Fruit fly (Drosophila melanogaster): ENCODE measurements around the gene CG6495.

CG6495 gene

DNA sequence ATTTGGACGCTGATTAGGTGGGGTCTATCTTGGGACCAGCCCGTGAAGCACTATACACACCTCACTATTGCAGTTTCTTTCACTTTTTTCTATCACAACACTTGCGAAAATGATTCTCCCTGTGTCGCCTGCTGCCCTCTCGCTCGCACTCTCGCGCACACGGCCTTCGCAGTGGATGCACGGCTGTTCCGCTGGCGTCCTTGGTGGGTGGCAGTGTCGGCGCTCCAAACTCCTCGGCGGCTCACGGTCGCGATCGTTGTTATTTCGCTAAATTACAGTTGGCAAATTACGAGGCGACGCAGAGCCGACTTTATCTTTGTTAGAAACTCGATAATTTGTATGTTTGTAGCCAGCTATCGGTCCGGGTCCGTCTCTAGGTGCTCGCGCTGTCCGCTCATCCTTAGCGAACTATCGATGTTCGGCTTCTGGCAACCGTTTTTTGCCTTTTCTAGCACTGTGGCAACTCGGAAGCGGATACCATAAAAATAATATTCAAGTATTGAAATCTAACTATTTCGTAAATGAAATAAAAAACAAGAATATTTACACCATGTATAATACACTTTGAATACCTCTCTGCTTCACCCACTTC lies 6.8 kb downstream of the CG6495 start, which contains the start of gene Ubc2 (continued):
- 0 out of 3 replicates have a peak, but pooled peaks have one; percentile 22 for TF ChIP-seq Dbx (GFP tag; IDR thresholded peaks at IDR 0.05)
- TF ChIP-seq btn (GFP tag; optimal IDR thresholded peaks at IDR 0.05) = no peak
- no peak for TF ChIP-seq h (optimal IDR thresholded peaks at IDR 0.05)
- no peak for TF ChIP-seq CG5245 (GFP tag; optimal IDR thresholded peaks at IDR 0.05)
- peak; percentile 19 for TF ChIP-seq zfh2 (GFP tag; optimal IDR thresholded peaks at IDR 0.05)
- TF ChIP-seq gem (tag; optimal IDR thresholded peaks at IDR 0.05) = no peak
- no peak for TF ChIP-seq Six4 (GFP tag; optimal IDR thresholded peaks at IDR 0.05)
- peak in 1 of 2 experiments; percentile 47 for TF ChIP-seq dpn (GFP tag; optimal IDR thresholded peaks at IDR 0.05)
- peak; percentile 69 for TF ChIP-seq hbn (GFP tag; IDR thresholded peaks at IDR 0.05; ENCODE audit: partially characterized antibody)
- TF ChIP-seq trem (tag; optimal IDR thresholded peaks at IDR 0.05) = peak; percentile 47
- peak; percentile 5 for TF ChIP-seq fu2 (GFP tag; optimal IDR thresholded peaks at IDR 0.05)
- no peak for TF ChIP-seq Ets65A (GFP tag)
- TF ChIP-seq Asciz (GFP tag; optimal IDR thresholded peaks at IDR 0.05) = no peak
- peak; percentile 83 for TF ChIP-seq HLH4C (GFP tag; IDR thresholded peaks at IDR 0.05; ENCODE audit: partially characterized antibody)
- TF ChIP-seq amos (GFP tag; IDR thresholded peaks at IDR 0.05; ENCODE audit: partially characterized antibody) = peak; percentile 87
- no peak for TF ChIP-seq trh (GFP tag; optimal IDR thresholded peaks at IDR 0.05)
- no peak for TF ChIP-seq CG8359 (GFP tag; optimal IDR thresholded peaks at IDR 0.05; ENCODE audit: borderline replicate concordance)
- no peak for TF ChIP-seq toy (GFP tag; IDR thresholded peaks at IDR 0.05)
- peak; percentile 46 for TF ChIP-seq Xbp1 (GFP tag; optimal IDR thresholded peaks at IDR 0.05)
- no peak for TF ChIP-seq Trl (optimal IDR thresholded peaks at IDR 0.05)
- peak; percentile 22 for TF ChIP-seq Trl (GFP tag; optimal IDR thresholded peaks at IDR 0.05)
- TF ChIP-seq Side (GFP tag; optimal IDR thresholded peaks at IDR 0.05) = no peak
- peak; percentile 21 for TF ChIP-seq chn (GFP tag; optimal IDR thresholded peaks at IDR 0.05)
- TF ChIP-seq Abd-B (GFP tag; optimal IDR thresholded peaks at IDR 0.05) = peak; percentile 20
- TF ChIP-seq CG12659 (GFP tag; optimal IDR thresholded peaks at IDR 0.05) = peak; percentile 81
- no peak for TF ChIP-seq prd (optimal IDR thresholded peaks at IDR 0.05)
- TF ChIP-seq prd (GFP tag; IDR thresholded peaks at IDR 0.05) = peak; percentile 33; the same call in 2 of the 3 replicates
- no peak for TF ChIP-seq crol (GFP tag; IDR thresholded peaks at IDR 0.05)
- no peak for TF ChIP-seq Hr78 (GFP tag; optimal IDR thresholded peaks at IDR 0.05)
- no peak for TF ChIP-seq hth (optimal IDR thresholded peaks at IDR 0.05)
- no peak for TF ChIP-seq CG4282 (GFP tag; optimal IDR thresholded peaks at IDR 0.05)
- peak; percentile 29 for TF ChIP-seq PHDP (tag; optimal IDR thresholded peaks at IDR 0.05)
- peak; percentile 40 for TF ChIP-seq Sin3A (optimal IDR thresholded peaks at IDR 0.05)
- no peak for TF ChIP-seq Doc2 (GFP tag; IDR thresholded peaks at IDR 0.05)
- TF ChIP-seq CG42726 (GFP tag; IDR thresholded peaks at IDR 0.05; ENCODE audit: partially characterized antibody) = peak; percentile 88
- peak; percentile 34; the same call in 1 of the 2 replicates for TF ChIP-seq CG2129 (GFP tag; IDR thresholded peaks at IDR 0.05; ENCODE audit: partially characterized antibody)
- TF ChIP-seq CG7786 (GFP tag; optimal IDR thresholded peaks at IDR 0.05) = peak; percentile 10
- peak; percentile 72 for TF ChIP-seq Doc3 (GFP tag; IDR thresholded peaks at IDR 0.05; ENCODE audit: partially characterized antibody)
- no peak for TF ChIP-seq slou (GFP tag; optimal IDR thresholded peaks at IDR 0.05)
- TF ChIP-seq CG7963 (GFP tag; IDR thresholded peaks at IDR 0.05; ENCODE audit: partially characterized antibody) = peak; percentile 60; the same call in 2 of the 3 replicates
- TF ChIP-seq ac (GFP tag; optimal IDR thresholded peaks at IDR 0.05) = no peak
- TF ChIP-seq lilli (GFP tag; optimal IDR thresholded peaks at IDR 0.05) = peak; percentile 63
- peak; percentile 98 for TF ChIP-seq Sry-δ (GFP tag; optimal IDR thresholded peaks at IDR 0.05)
- TF ChIP-seq Hmx (GFP tag; optimal IDR thresholded peaks at IDR 0.05) = no peak
- peak; percentile 49 for TF ChIP-seq CG32532 (GFP tag; IDR thresholded peaks at IDR 0.05)
- TF ChIP-seq crp (GFP tag; optimal IDR thresholded peaks at IDR 0.05) = peak in 1 of 2 experiments; percentile 61
- TF ChIP-seq Lhr (GFP tag; optimal IDR thresholded peaks at IDR 0.05) = peak; percentile 48
- TF ChIP-seq chif (GFP tag; optimal IDR thresholded peaks at IDR 0.05) = no peak
- no peak for TF ChIP-seq sens-2 (GFP tag; IDR thresholded peaks at IDR 0.05)
- peak; percentile 40 for TF ChIP-seq CG3847 (GFP tag; IDR thresholded peaks at IDR 0.05)
- peak; percentile 22 for TF ChIP-seq Mad (GFP tag; optimal IDR thresholded peaks at IDR 0.05)
